Fruit fly (Drosophila melanogaster): ENCODE results near the gene TBC1D16.

The TBC1D16 gene

dm6 chr2L:10386208-10386805, 49.1 kb downstream of the TBC1D16 start, which contains the start of the genes Cdk1 and mRpS7:
Gene Cdk1, minus strand, starts transcription at chr2L:10386262.
Gene mRpS7, plus strand, starts transcription at chr2L:10386662.
- TF ChIP-seq cnc (optimal IDR thresholded peaks at IDR 0.05) (no peak), kay (GFP tag; ENCODE audit: borderline replicate concordance) (peak; percentile 82), bab1 (GFP tag; optimal IDR thresholded peaks at IDR 0.05) (peak; percentile 9), pad (GFP tag; optimal IDR thresholded peaks at IDR 0.05) (peak; percentile 37), Clk (GFP tag; optimal IDR thresholded peaks at IDR 0.05) (peak; percentile 36), CG11617 (GFP tag; optimal IDR thresholded peaks at IDR 0.05) (peak; percentile 74), CG14711 (tag; optimal IDR thresholded peaks at IDR 0.05) (peak; percentile 59), tj (GFP tag; optimal IDR thresholded peaks at IDR 0.05) (peak; percentile 40), CG33017 (tag; optimal IDR thresholded peaks at IDR 0.05) (peak; percentile 52), cic (GFP tag; optimal IDR thresholded peaks at IDR 0.05) (no peak), Mnt (GFP tag; optimal IDR thresholded peaks at IDR 0.05) (peak; percentile 34), ovo (GFP tag; optimal IDR thresholded peaks at IDR 0.05) (no peak), CG12768 (GFP tag; optimal IDR thresholded peaks at IDR 0.05) (peak; percentile 62), CG7101 (tag; optimal IDR thresholded peaks at IDR 0.05) (peak; percentile 64), CG7045 (GFP tag; optimal IDR thresholded peaks at IDR 0.05) (peak; percentile 74), CG1620 (GFP tag; optimal IDR thresholded peaks at IDR 0.05) (peak; percentile 40), Crg-1 (GFP tag; optimal IDR thresholded peaks at IDR 0.05) (peak; percentile 21), toe (GFP tag; optimal IDR thresholded peaks at IDR 0.05) (no peak), Hr96 (GFP tag; optimal IDR thresholded peaks at IDR 0.05) (no peak), CG5204 (GFP tag; optimal IDR thresholded peaks at IDR 0.05) (no peak)
